Worm (Caenorhabditis elegans): Measurements from ENCODE around the gene popl-5.

Gene popl-5

ce11 chrIII:11534624-11535079 lies 47.5 kb upstream of the popl-5 start, which contains the start of gene nrps-1 (continued):
- TF ChIP-seq ztf-3 (GFP tag; optimal IDR thresholded peaks at IDR 0.05) (no peak), ceh-91 (GFP tag; IDR thresholded peaks at IDR 0.05) (0 out of 2 replicates have a peak, but pooled peaks have one; percentile 15), dox-1 (GFP tag; IDR thresholded peaks at IDR 0.05) (peak; percentile 29; the same call in 1 of the 2 replicates), fkh-3 (tag; optimal IDR thresholded peaks at IDR 0.05) (no peak), C17E4.6 (GFP tag; IDR thresholded peaks at IDR 0.05) (no peak), Y67H2A.10 (GFP tag; conservative IDR thresholded peaks at IDR 0.05) (no peak), F55B11.4 (tag; optimal IDR thresholded peaks at IDR 0.05; ENCODE audit: borderline replicate concordance, insufficient read depth) (no peak), F57A8.1 (GFP tag; optimal IDR thresholded peaks at IDR 0.05) (no peak), F23B12.7 (tag; optimal IDR thresholded peaks at IDR 0.05; ENCODE audit: insufficient read depth) (no peak), T26A5.8 (tag; optimal IDR thresholded peaks at IDR 0.05) (no peak), attf-5 (GFP tag; optimal IDR thresholded peaks at IDR 0.05) (no peak), xnd-1 (tag; optimal IDR thresholded peaks at IDR 0.05) (peak; percentile 53), ztf-25 (GFP tag; IDR thresholded peaks at IDR 0.05) (no peak), hmg-20 (GFP tag; IDR thresholded peaks at IDR 0.05) (no peak), rec-8 (tag; optimal IDR thresholded peaks at IDR 0.05) (no peak), aptf-2 (GFP tag; conservative IDR thresholded peaks at IDR 0.05) (no peak), mel-28 (tag; optimal IDR thresholded peaks at IDR 0.05; ENCODE audit: borderline replicate concordance) (no peak), nfya-2 (GFP tag; IDR thresholded peaks at IDR 0.05) (no peak), B0035.1 (tag; optimal IDR thresholded peaks at IDR 0.05) (no peak), Y53F4B.3 (GFP tag; IDR thresholded peaks at IDR 0.05) (no peak), D2030.7 (GFP tag; IDR thresholded peaks at IDR 0.05) (no peak), lin-54 (GFP tag; optimal IDR thresholded peaks at IDR 0.05) (no peak), ztf-26 (tag; optimal IDR thresholded peaks at IDR 0.05) (no peak), T07F8.4 (tag; optimal IDR thresholded peaks at IDR 0.05) (no peak), F39B2.1 (GFP tag; IDR thresholded peaks at IDR 0.05) (no peak), athp-1 (tag; optimal IDR thresholded peaks at IDR 0.05) (no peak), unc-130 (GFP tag; optimal IDR thresholded peaks at IDR 0.05) (no peak), F33H1.4 (GFP tag; IDR thresholded peaks at IDR 0.05) (peak; percentile 74), cebp-2 (GFP tag; IDR thresholded peaks at IDR 0.05) (no peak), bed-1 (GFP tag; IDR thresholded peaks at IDR 0.05) (no peak), ets-4 (GFP tag; optimal IDR thresholded peaks at IDR 0.05) (no peak), lsl-1 (GFP tag; optimal IDR thresholded peaks at IDR 0.05) (peak; percentile 74), lin-35 (GFP tag; optimal IDR thresholded peaks at IDR 0.05) (no peak), ztf-22 (GFP tag; optimal IDR thresholded peaks at IDR 0.05) (no peak), rpc-1 (optimal IDR thresholded peaks at IDR 0.05) (no peak), rpc-1 (tag; optimal IDR thresholded peaks at IDR 0.05) (no peak), nhr-179 (tag; optimal IDR thresholded peaks at IDR 0.05) (no peak)

ce11 chrIII:11526396-11526795 lies 39.3 kb upstream of the popl-5 start, which contains the start of gene xpb-1:
xpb-1 (plus strand) TSS chrIII:11526657.
- TF ChIP-seq nhr-179 (tag; optimal IDR thresholded peaks at IDR 0.05) (no peak), nhr-90 (tag; optimal IDR thresholded peaks at IDR 0.05) (no peak), T07F8.4 (tag; optimal IDR thresholded peaks at IDR 0.05) (no peak)

- TF ChIP-seq rcor-1 (GFP tag; IDR thresholded peaks at IDR 0.05): 0 out of 2 replicates have a peak, but pooled peaks have one; percentile 21
- peak; percentile 83 for TF ChIP-seq xnd-1 (tag; optimal IDR thresholded peaks at IDR 0.05)
- TF ChIP-seq lin-35 (GFP tag; optimal IDR thresholded peaks at IDR 0.05): no peak
- TF ChIP-seq D2030.7 (GFP tag; IDR thresholded peaks at IDR 0.05): peak; percentile 84
- TF ChIP-seq B0019.2 (GFP tag; conservative IDR thresholded peaks at IDR 0.05): no peak
- TF ChIP-seq ceh-100 (GFP tag; IDR thresholded peaks at IDR 0.05): peak; percentile 52; the same call in 1 of the 2 replicates
- peak; percentile 96 for TF ChIP-seq lsl-1 (GFP tag; optimal IDR thresholded peaks at IDR 0.05)
- TF ChIP-seq efl-1 (GFP tag; optimal IDR thresholded peaks at IDR 0.05): peak; percentile 42
- TF ChIP-seq snpc-1.3 (tag; optimal IDR thresholded peaks at IDR 0.05; ENCODE audit: insufficient read depth): peak; percentile 84
- peak; percentile 97 for TF ChIP-seq F33H1.4 (GFP tag; IDR thresholded peaks at IDR 0.05)
- no peak for TF ChIP-seq B0261.1 (tag; optimal IDR thresholded peaks at IDR 0.05)
- TF ChIP-seq ceh-91 (GFP tag; IDR thresholded peaks at IDR 0.05): peak; percentile 60; the same call in 1 of the 2 replicates
- TF ChIP-seq dox-1 (GFP tag; IDR thresholded peaks at IDR 0.05): peak; percentile 42; the same call in 1 of the 2 replicates
- TF ChIP-seq lin-40 (tag; optimal IDR thresholded peaks at IDR 0.05): no peak
- no peak for TF ChIP-seq lir-1 (GFP tag; conservative IDR thresholded peaks at IDR 0.05)
Observed at ce11 chrIII:11524073-11524472, 36.9 kb upstream of the popl-5 start.

Data from whole organism, young adult.